Worm (Caenorhabditis elegans) whole organism, L1 larva: ENCODE data around the gene nhr-219.

Source experiments
- ama-1 ChIP-seq: fragments of 150-350 bp; optimal IDR thresholded peaks from 2 replicates; lab custom pipeline; 2014
- ceh-82 ChIP-seq, 3 experiments: fragments of 150-350 bp in 1 of 3; sonication (generic microtip) in 2 of 3; optimal IDR thresholded peaks; 2 replicates each; lab custom pipeline; 2014 to 2017; ENCODE audit warnings: missing biosample characterization in 3 of 3, missing genetic modification characterization in 3 of 3
- efl-1 ChIP-seq, 4 experiments: fragments of 150-350 bp; optimal IDR thresholded peaks in 3 of 4; peaks in 1 of 4; 1 replicate in 1 of 4; 2 replicates in 3 of 4; lab custom pipeline; 2014; ENCODE audit warnings: missing biosample characterization in 2 of 4, missing genetic modification characterization in 2 of 4, missing genetic modification reagents in 2 of 4
- elt-3 ChIP-seq, 6 experiments: fragments of 150-350 bp in 1 of 6; sonication (generic microtip); optimal IDR thresholded peaks; 2 replicates each; lab custom pipeline; 2017 to 2018; ENCODE audit warnings: missing biosample characterization in 6 of 6, missing genetic modification characterization in 6 of 6, inconsistent platforms in 1 of 6
- lin-35 ChIP-seq, 2 experiments: fragments of 150-350 bp; optimal IDR thresholded peaks; 2 replicates each; lab custom pipeline; 2014; ENCODE audit warnings: missing biosample characterization in 2 of 2, missing genetic modification characterization in 2 of 2, missing genetic modification reagents in 2 of 2
- lin-39 ChIP-seq: fragments of 150-350 bp; optimal IDR thresholded peaks from 2 replicates; lab custom pipeline; 2014; ENCODE audit warnings: missing biosample characterization, missing genetic modification reagents, missing genetic modification characterization
- snu-23 ChIP-seq: sonication (generic microtip); optimal IDR thresholded peaks from 2 replicates; lab custom pipeline; 2016; ENCODE audit warnings: missing genetic modification characterization, missing compliant biosample characterization

DNA sequence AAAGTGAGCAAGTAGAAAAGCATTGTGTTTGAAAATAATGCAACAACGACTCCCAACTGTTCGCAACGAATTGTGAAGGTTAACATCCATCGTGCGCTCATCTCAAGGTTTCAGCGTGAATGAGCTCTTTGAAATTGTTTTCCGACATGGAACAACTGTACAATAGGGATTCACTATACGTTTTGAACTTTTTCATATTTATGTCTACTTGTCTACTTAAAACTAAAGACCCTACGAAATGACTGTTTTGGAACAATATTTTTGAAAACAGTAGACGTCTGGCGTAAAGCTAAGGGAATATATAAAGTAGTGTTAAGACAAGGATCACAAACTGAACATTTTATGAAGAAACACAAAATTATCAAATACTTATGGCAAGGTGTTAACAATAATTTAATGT lies 17.6 kb upstream of the nhr-219 start, which contains the start of gene str-86:
- TF ChIP-seq ama-1 (lab: Kevin White, UChicago) (no peak), lin-35 (GFP tag; optimal IDR thresholded peaks at IDR 0.05; lab: Kevin White, UChicago) (no peak), ceh-82 (tag; optimal IDR thresholded peaks at IDR 0.05; lab: Kevin White, UChicago) (no peak), elt-3 (tag; optimal IDR thresholded peaks at IDR 0.05; lab: Kevin White, UChicago) (no peak), lin-39 (tag; lab: Kevin White, UChicago) (no peak), efl-1 (optimal IDR thresholded peaks at IDR 0.05; lab: Kevin White, UChicago) (no peak), efl-1 (GFP tag; optimal IDR thresholded peaks at IDR 0.05 in 1 of 2; lab: Kevin White, UChicago) (no peak), snu-23 (GFP tag; lab: Kevin White, UChicago) (no peak)
